Fruit fly (Drosophila melanogaster): ENCODE measurements around the gene CG13679.
"Not testable (repeated sequence)": the region's sequence is repeated elsewhere in the genome, so short reads cannot be mapped to it uniquely, and the experiment has no call there.

DNA sequence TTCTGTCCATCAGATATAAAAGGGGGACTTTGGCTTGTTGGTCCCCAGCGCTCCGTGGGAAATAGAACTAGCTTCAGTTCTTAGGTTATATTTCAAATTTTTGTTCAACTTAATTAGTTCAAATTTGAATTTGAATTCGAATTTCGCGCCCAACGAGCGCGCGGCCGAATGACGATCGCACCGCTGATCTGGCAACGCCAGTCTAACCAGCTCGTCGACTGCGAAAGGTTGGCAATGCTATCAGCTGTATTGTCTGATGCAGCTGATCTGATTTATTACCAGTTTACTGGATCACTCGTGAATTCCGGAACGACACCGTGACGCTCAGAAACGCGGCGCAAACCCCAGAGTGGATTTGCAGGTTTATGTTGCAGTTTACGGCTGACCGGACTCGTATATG, 35.8 kb downstream of the CG13679 start, which contains the start of gene Dscam4:
- not testable (repeated sequence) for TF ChIP-seq CTCF, CG8478 (optimal IDR thresholded peaks at IDR 0.05)
